Worm (Caenorhabditis elegans) whole organism, L1 larva: Measurements from ENCODE around the gene Y73C8C.12.

Experiments
- C04F5.9 ChIP-seq: sonication (generic microtip); optimal IDR thresholded peaks from 2 replicates; lab custom pipeline; 2016; ENCODE audit warnings: missing genetic modification characterization, missing compliant biosample characterization
- C16A3.4 ChIP-seq: fragments of 150-350 bp; optimal IDR thresholded peaks from 2 replicates; lab custom pipeline; 2014; ENCODE audit warnings: missing biosample characterization, missing genetic modification characterization
- F16B12.6 ChIP-seq: fragments of 150-350 bp; optimal IDR thresholded peaks from 2 replicates; lab custom pipeline; 2014; ENCODE audit warnings: missing biosample characterization, missing genetic modification characterization
- Y116A8C.19 ChIP-seq: sonication (generic microtip); optimal IDR thresholded peaks from 2 replicates; lab custom pipeline; 2016; ENCODE audit warnings: missing compliant biosample characterization, missing genetic modification characterization, borderline replicate concordance
- aha-1 ChIP-seq: fragments of 150-350 bp; optimal IDR thresholded peaks from 2 replicates; lab custom pipeline; 2014; ENCODE audit warnings: missing biosample characterization, missing genetic modification characterization
- alr-1 ChIP-seq: fragments of 200-800 bp; sonication (Bioruptor generic); optimal IDR thresholded peaks from 2 replicates; lab custom pipeline; 2018; ENCODE audit warnings: borderline replicate concordance, mild to moderate bottlenecking, missing genetic modification characterization, missing compliant biosample characterization
- aly-2 ChIP-seq: fragments of 150-350 bp; optimal IDR thresholded peaks from 2 replicates; lab custom pipeline; 2014; ENCODE audit warnings: missing biosample characterization, missing genetic modification characterization
- ama-1 ChIP-seq: fragments of 150-350 bp; optimal IDR thresholded peaks from 2 replicates; lab custom pipeline; 2014
- blmp-1 ChIP-seq: fragments of 150-350 bp; optimal IDR thresholded peaks from 2 replicates; lab custom pipeline; 2014; ENCODE audit warnings: missing biosample characterization, missing genetic modification characterization
- ceh-82 ChIP-seq, 3 experiments: fragments of 150-350 bp in 1 of 3; sonication (generic microtip) in 2 of 3; optimal IDR thresholded peaks; 2 replicates each; lab custom pipeline; 2014 to 2017; ENCODE audit warnings: missing biosample characterization in 3 of 3, missing genetic modification characterization in 3 of 3
- ceh-88 ChIP-seq: fragments of 200-800 bp; sonication (Bioruptor generic); IDR thresholded peaks from 2 replicates; pipeline ENCODE4 v1.3.6; 2022; ENCODE audit warnings: missing genetic modification characterization, missing compliant biosample characterization
- ces-1 ChIP-seq: fragments of 150-350 bp; optimal IDR thresholded peaks from 2 replicates; lab custom pipeline; 2014; ENCODE audit warnings: missing biosample characterization, missing genetic modification reagents, missing genetic modification characterization
- dpl-1 ChIP-seq, 3 experiments: fragments of 150-350 bp in 2 of 3; sonication (generic microtip) in 1 of 3; optimal IDR thresholded peaks; 2 replicates each; lab custom pipeline; 2014 to 2017; ENCODE audit warnings: missing biosample characterization in 3 of 3, missing genetic modification characterization in 3 of 3, missing genetic modification reagents in 3 of 3
- efl-3 ChIP-seq: fragments of 200-800 bp; sonication (Bioruptor generic); optimal IDR thresholded peaks from 2 replicates; lab custom pipeline; 2018; ENCODE audit warnings: mild to moderate bottlenecking, missing genetic modification characterization, missing compliant biosample characterization
- egl-13 ChIP-seq: sonication (generic microtip); optimal IDR thresholded peaks from 2 replicates; lab custom pipeline; 2016; ENCODE audit warnings: missing genotype, missing genetic modification reagents, missing genetic modification characterization, missing compliant biosample characterization
- egl-27 ChIP-seq, 2 experiments: fragments of 150-350 bp in 1 of 2; sonication (generic microtip); optimal IDR thresholded peaks; 3 replicates each; lab custom pipeline; 2017 to 2018; ENCODE audit warnings: missing biosample characterization in 2 of 2, missing genetic modification characterization in 2 of 2, missing genetic modification reagents in 2 of 2
- elt-2 ChIP-seq: sonication (generic microtip); optimal IDR thresholded peaks from 2 replicates; lab custom pipeline; 2016; ENCODE audit warnings: missing genetic modification characterization, mild to moderate bottlenecking, inconsistent platforms, missing compliant biosample characterization, missing genetic modification reagents
- elt-3 ChIP-seq, 6 experiments: fragments of 150-350 bp in 1 of 6; sonication (generic microtip); optimal IDR thresholded peaks; 2 replicates each; lab custom pipeline; 2017 to 2018; ENCODE audit warnings: missing biosample characterization in 6 of 6, missing genetic modification characterization in 6 of 6, inconsistent platforms in 1 of 6
- ets-5 ChIP-seq: fragments of 200-800 bp; sonication (Bioruptor generic); IDR thresholded peaks from 2 replicates; pipeline ENCODE4 v1.3.6; 2022; ENCODE audit warnings: missing genetic modification characterization, missing compliant biosample characterization
- fkh-4 ChIP-seq: sonication (generic microtip); optimal IDR thresholded peaks from 2 replicates; lab custom pipeline; 2016; ENCODE audit warnings: missing compliant biosample characterization, missing genetic modification characterization, borderline replicate concordance
- fos-1 ChIP-seq: fragments of 150-350 bp; optimal IDR thresholded peaks from 2 replicates; lab custom pipeline; 2014; ENCODE audit warnings: missing biosample characterization, missing genetic modification characterization
- hlh-4 ChIP-seq: sonication (generic microtip); optimal IDR thresholded peaks from 2 replicates; lab custom pipeline; 2016; ENCODE audit warnings: mild to moderate bottlenecking, missing genetic modification characterization, missing compliant biosample characterization
- hpl-2 ChIP-seq: fragments of 150-350 bp; optimal IDR thresholded peaks from 2 replicates; lab custom pipeline; 2014; ENCODE audit warnings: missing biosample characterization, missing genetic modification reagents, missing genetic modification characterization
- irx-1 ChIP-seq: sonication (generic microtip); optimal IDR thresholded peaks from 2 replicates; lab custom pipeline; 2016; ENCODE audit warnings: missing genetic modification characterization, missing compliant biosample characterization
- isw-1 ChIP-seq: fragments of 200-800 bp; sonication (Bioruptor generic); IDR thresholded peaks from 2 replicates; pipeline ENCODE4 v1.3.6; 2022; ENCODE audit warnings: missing genetic modification characterization, missing compliant biosample characterization
- jun-1 ChIP-seq: fragments of 150-350 bp; optimal IDR thresholded peaks from 2 replicates; lab custom pipeline; 2014; ENCODE audit warnings: missing biosample characterization, missing genetic modification reagents, missing genetic modification characterization
- lin-14 ChIP-seq: fragments of 200-800 bp; sonication (Bioruptor generic); optimal IDR thresholded peaks from 2 replicates; lab custom pipeline; 2018; ENCODE audit warnings: mild to moderate bottlenecking, missing genetic modification characterization, moderate library complexity, missing compliant biosample characterization
- lin-15B ChIP-seq: fragments of 150-350 bp; sonication (generic microtip); optimal IDR thresholded peaks from 3 replicates; lab custom pipeline; 2014; ENCODE audit warnings: missing biosample characterization, missing genetic modification characterization
- lin-35 ChIP-seq, 2 experiments: fragments of 150-350 bp; optimal IDR thresholded peaks; 2 replicates each; lab custom pipeline; 2014; ENCODE audit warnings: missing biosample characterization in 2 of 2, missing genetic modification characterization in 2 of 2, missing genetic modification reagents in 2 of 2
- lin-39 ChIP-seq: fragments of 150-350 bp; optimal IDR thresholded peaks from 2 replicates; lab custom pipeline; 2014; ENCODE audit warnings: missing biosample characterization, missing genetic modification reagents, missing genetic modification characterization
- lir-3 ChIP-seq: sonication (generic microtip); optimal IDR thresholded peaks from 2 replicates; lab custom pipeline; 2016; ENCODE audit warnings: mild to moderate bottlenecking, missing genetic modification characterization, moderate library complexity, missing compliant biosample characterization; ENCODE audit not compliant: poor library complexity
- lsy-2 ChIP-seq, 2 experiments: fragments of 150-350 bp; optimal IDR thresholded peaks; 2 replicates each; lab custom pipeline; 2014; ENCODE audit warnings: missing biosample characterization in 2 of 2, missing genetic modification characterization in 2 of 2
- mdl-1 ChIP-seq, 2 experiments: fragments of 150-350 bp; optimal IDR thresholded peaks; 2 replicates each; lab custom pipeline; 2014 to 2017; ENCODE audit warnings: missing biosample characterization in 2 of 2, missing genetic modification characterization in 2 of 2, inconsistent platforms in 1 of 2
- nhr-12 ChIP-seq: sonication (generic microtip); optimal IDR thresholded peaks from 2 replicates; lab custom pipeline; 2017; ENCODE audit warnings: missing biosample characterization, missing genetic modification characterization
- nhr-20 ChIP-seq: sonication (generic microtip); optimal IDR thresholded peaks from 2 replicates; lab custom pipeline; 2016; ENCODE audit warnings: mild to moderate bottlenecking, missing genetic modification characterization, missing compliant biosample characterization
- nhr-47 ChIP-seq: sonication (generic microtip); optimal IDR thresholded peaks from 2 replicates; lab custom pipeline; 2016; ENCODE audit warnings: mild to moderate bottlenecking, missing genetic modification characterization, moderate library complexity, missing compliant biosample characterization
- nhr-85 ChIP-seq: sonication (generic microtip); peaks from one replicate; lab custom pipeline; 2016; ENCODE audit warnings: missing genetic modification characterization, inconsistent platforms, missing compliant biosample characterization
- pag-3 ChIP-seq: sonication (generic microtip); optimal IDR thresholded peaks from 2 replicates; lab custom pipeline; 2017; ENCODE audit warnings: missing genetic modification characterization, mild to moderate bottlenecking, missing compliant biosample characterization, antibody characterized with exemption, borderline replicate concordance; ENCODE audit not compliant: insufficient read depth
- pqm-1 ChIP-seq: sonication (generic microtip); optimal IDR thresholded peaks from 3 replicates; lab custom pipeline; 2017; ENCODE audit warnings: missing biosample characterization, missing genetic modification characterization
- rnt-1 ChIP-seq: sonication (generic microtip); optimal IDR thresholded peaks from 2 replicates; lab custom pipeline; 2016; ENCODE audit warnings: mild to moderate bottlenecking, missing genetic modification characterization, moderate library complexity, missing compliant biosample characterization
- unc-30 ChIP-seq: sonication (generic microtip); optimal IDR thresholded peaks from 2 replicates; lab custom pipeline; 2017; ENCODE audit warnings: missing biosample characterization, missing genetic modification characterization
- unc-62 ChIP-seq: fragments of 150-350 bp; optimal IDR thresholded peaks from 2 replicates; lab custom pipeline; 2014; ENCODE audit warnings: missing biosample characterization, missing genetic modification reagents, missing genetic modification characterization
- unc-86 ChIP-seq: sonication (generic microtip); optimal IDR thresholded peaks from 2 replicates; lab custom pipeline; 2016; ENCODE audit warnings: missing genetic modification characterization, missing compliant biosample characterization
- unc-98 ChIP-seq: fragments of 200-800 bp; sonication (Bioruptor generic); IDR thresholded peaks from 2 replicates; pipeline ENCODE4 v1.3.6; 2022; ENCODE audit warnings: missing genetic modification characterization, missing compliant biosample characterization
- xbp-1 ChIP-seq: sonication (generic microtip); optimal IDR thresholded peaks from 2 replicates; lab custom pipeline; 2016; ENCODE audit warnings: missing genetic modification characterization, missing compliant biosample characterization

The Y73C8C.12 gene

DNA sequence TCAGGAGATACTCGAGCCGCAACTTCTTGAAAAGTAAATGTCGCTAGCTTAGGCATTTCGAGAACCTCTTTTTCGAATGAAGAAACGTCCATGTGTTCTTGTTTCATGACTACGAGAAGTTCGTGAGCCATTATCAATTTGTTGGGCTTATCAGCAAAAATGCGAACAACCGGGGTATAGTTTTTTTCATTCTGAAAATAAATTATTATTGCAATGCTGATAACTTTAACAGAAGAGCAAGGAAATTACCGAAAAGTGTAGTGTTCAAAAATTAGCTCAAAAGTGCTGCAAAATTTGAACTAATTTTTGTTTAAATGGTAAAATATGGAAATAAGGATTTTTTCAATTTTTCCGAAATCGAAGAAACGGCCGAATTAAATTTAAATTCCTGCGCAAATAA, 12.8 kb upstream of the Y73C8C.12 start:
- no peak for TF ChIP-seq egl-27 (tag; optimal IDR thresholded peaks at IDR 0.05; lab: Kevin White, UChicago)
- no peak for TF ChIP-seq nhr-12 (tag; lab: Kevin White, UChicago)
- TF ChIP-seq lin-15B (tag; lab: Kevin White, UChicago): no peak
- no peak for TF ChIP-seq C16A3.4
- no peak for TF ChIP-seq pag-3 (tag; lab: Kevin White, UChicago)
- no peak for TF ChIP-seq elt-3 (tag; optimal IDR thresholded peaks at IDR 0.05; lab: Kevin White, UChicago)
- no peak for TF ChIP-seq fkh-4 (tag; lab: Kevin White, UChicago)
- no peak for TF ChIP-seq unc-30 (tag; lab: Kevin White, UChicago)
- no peak for TF ChIP-seq lir-3
- no peak for TF ChIP-seq Y116A8C.19 (tag; lab: Kevin White, UChicago)

DNA sequence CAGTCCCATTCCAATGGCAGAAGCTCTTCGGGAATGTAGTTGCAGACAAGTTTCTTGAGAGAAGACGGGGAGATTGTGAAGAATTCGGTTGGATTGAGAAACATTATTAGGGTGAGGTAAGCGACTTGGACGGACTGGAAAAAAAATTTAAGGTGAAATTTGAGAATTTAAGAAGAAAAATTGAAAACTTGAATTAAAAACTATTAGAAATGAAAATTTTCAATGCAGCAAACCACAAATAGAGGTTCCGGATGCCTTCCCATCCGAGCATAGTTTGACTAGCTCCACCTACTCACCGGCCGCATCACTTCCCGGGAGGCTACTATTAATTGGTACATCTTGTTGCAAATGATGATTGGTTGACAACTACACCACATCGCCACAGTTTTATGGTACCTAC, 11.3 kb upstream of the Y73C8C.12 start, which contains the start of gene Y73C8C.8:
Gene Y73C8C.8 (minus strand): TSS at position 101 of the 400 bp plus-strand sequence.
- TF ChIP-seq fos-1 (tag; lab: Kevin White, UChicago) (no peak), egl-27 (tag; optimal IDR thresholded peaks at IDR 0.05; lab: Kevin White, UChicago) (no peak), nhr-85 (tag; lab: Kevin White, UChicago) (no peak), ama-1 (lab: Kevin White, UChicago) (no peak), ces-1 (GFP tag; lab: Kevin White, UChicago) (no peak), lsy-2 (tag; optimal IDR thresholded peaks at IDR 0.05; lab: Kevin White, UChicago) (no peak), egl-13 (no peak), ets-5 (GFP tag; lab: Robert Waterston, UW) (no peak), irx-1 (tag; lab: Kevin White, UChicago) (no peak), ceh-88 (GFP tag; lab: Robert Waterston, UW) (no peak), unc-98 (GFP tag; lab: Robert Waterston, UW) (no peak), mdl-1 (tag; optimal IDR thresholded peaks at IDR 0.05; lab: Kevin White, UChicago) (no peak), C04F5.9 (tag; lab: Kevin White, UChicago) (no peak), pqm-1 (tag; lab: Kevin White, UChicago) (no peak), alr-1 (tag; lab: Kevin White, UChicago) (no peak)

- TF ChIP-seq nhr-20 (tag; lab: Kevin White, UChicago) (no peak), F16B12.6 (tag; lab: Kevin White, UChicago) (no peak), lin-15B (tag; lab: Kevin White, UChicago) (no peak), lin-39 (no peak), isw-1 (GFP tag; lab: Robert Waterston, UW) (no peak), elt-2 (tag; lab: Kevin White, UChicago) (no peak), lin-14 (no peak), aly-2 (no peak), nhr-47 (no peak), unc-30 (tag; lab: Kevin White, UChicago) (no peak), efl-3 (GFP tag; lab: Kevin White, UChicago) (no peak), xbp-1 (no peak), blmp-1 (tag; lab: Kevin White, UChicago) (no peak), irx-1 (tag; lab: Kevin White, UChicago) (no peak), nhr-12 (tag; lab: Kevin White, UChicago) (no peak), lin-35 (GFP tag; optimal IDR thresholded peaks at IDR 0.05; lab: Kevin White, UChicago) (no peak)
These were observed 10.0 kb upstream of the Y73C8C.12 start, which contains the start of gene Y73C8C.3 for ce11 chrV:3114973-3115372. Y73C8C.3 (plus strand) TSS chrV:3115273.

- TF ChIP-seq lin-39: no peak
- no peak for TF ChIP-seq lin-14
- TF ChIP-seq hpl-2 (GFP tag; lab: Kevin White, UChicago): no peak
- no peak for TF ChIP-seq F16B12.6 (tag; lab: Kevin White, UChicago)
- no peak for TF ChIP-seq unc-98 (GFP tag; lab: Robert Waterston, UW)
- no peak for TF ChIP-seq unc-86 (tag; lab: Kevin White, UChicago)
- no peak for TF ChIP-seq ceh-82 (tag; optimal IDR thresholded peaks at IDR 0.05; lab: Kevin White, UChicago)
- TF ChIP-seq aha-1 (tag; lab: Kevin White, UChicago): no peak
- no peak for TF ChIP-seq mdl-1 (tag; optimal IDR thresholded peaks at IDR 0.05; lab: Kevin White, UChicago)
- TF ChIP-seq alr-1 (tag; lab: Kevin White, UChicago): no peak
- TF ChIP-seq dpl-1 (GFP tag; optimal IDR thresholded peaks at IDR 0.05; lab: Kevin White, UChicago): no peak
- no peak for TF ChIP-seq jun-1 (tag; lab: Kevin White, UChicago)
- TF ChIP-seq Y116A8C.19 (tag; lab: Kevin White, UChicago): no peak
- no peak for TF ChIP-seq rnt-1 (tag; lab: Kevin White, UChicago)
- TF ChIP-seq unc-62 (GFP tag; lab: Kevin White, UChicago): no peak
- TF ChIP-seq ces-1 (GFP tag; lab: Kevin White, UChicago): no peak
- no peak for TF ChIP-seq hlh-4 (tag; lab: Kevin White, UChicago)
These were observed 6.8 kb upstream of the Y73C8C.12 start, which contains the start of gene clec-210 for ce11 chrV:3118167-3118566. clec-210 (plus strand) TSS chrV:3118377.
